Fruit fly (Drosophila melanogaster) whole organism, prepupa: ENCODE results near the gene Xport-A.

Experiments used
- CG11294 ChIP-seq: fragments of 200-800 bp; sonication (Bioruptor generic); IDR thresholded peaks from 2 replicates; pipeline ENCODE4 v1.3.6; 2022; ENCODE audit warnings: missing biosample characterization, missing genetic modification characterization
- CG11902 ChIP-seq: fragments of 200-800 bp; sonication (Bioruptor generic); optimal IDR thresholded peaks from 3 replicates; lab custom pipeline; 2016; ENCODE audit warnings: missing biosample characterization, missing genetic modification characterization
- CG16779 ChIP-seq: fragments of 200-800 bp; sonication (Bioruptor generic); optimal IDR thresholded peaks from 3 replicates; lab custom pipeline; 2017; ENCODE audit warnings: missing biosample characterization, mild to moderate bottlenecking, missing genetic modification characterization
- CG3032 ChIP-seq: fragments of 200-800 bp; optimal IDR thresholded peaks from 2 replicates; lab custom pipeline; 2019; ENCODE audit warnings: missing biosample characterization, mild to moderate bottlenecking, missing genetic modification characterization, moderate library complexity
- CG31627 ChIP-seq: fragments of 200-800 bp; sonication (Bioruptor generic); optimal IDR thresholded peaks from 3 replicates; lab custom pipeline; 2016; ENCODE audit warnings: missing biosample characterization, missing genetic modification characterization
- CG32006 ChIP-seq: fragments of 200-800 bp; sonication (Bioruptor generic); optimal IDR thresholded peaks from 3 replicates; lab custom pipeline; 2017; ENCODE audit warnings: missing biosample characterization, mild to moderate bottlenecking, missing genetic modification characterization
- CG4318 ChIP-seq: fragments of 200-800 bp; sonication (Bioruptor generic); optimal IDR thresholded peaks from 3 replicates; lab custom pipeline; 2017; ENCODE audit warnings: missing biosample characterization, mild to moderate bottlenecking, missing genetic modification characterization
- CG6163 ChIP-seq: fragments of 200-800 bp; sonication (Bioruptor generic); IDR thresholded peaks from 3 replicates; pipeline ENCODE4 v1.3.6; 2022; ENCODE audit warnings: missing biosample characterization, missing genetic modification characterization
- CG6276 ChIP-seq: fragments of 200-800 bp; sonication (Bioruptor generic); optimal IDR thresholded peaks from 2 replicates; lab custom pipeline; 2017; ENCODE audit warnings: missing biosample characterization, mild to moderate bottlenecking, missing genetic modification characterization
- CG6808 ChIP-seq: fragments of 200-800 bp; sonication (Bioruptor generic); optimal IDR thresholded peaks from 3 replicates; lab custom pipeline; 2017; ENCODE audit warnings: missing biosample characterization, missing genetic modification characterization, mild to moderate bottlenecking, moderate library complexity, missing genetic modification reagents
- CG6854 ChIP-seq: fragments of 200-800 bp; sonication (Bioruptor generic); optimal IDR thresholded peaks from 2 replicates; lab custom pipeline; 2017; ENCODE audit warnings: missing biosample characterization, mild to moderate bottlenecking, missing genetic modification characterization
- CG8119 ChIP-seq: fragments of 200-800 bp; sonication (Bioruptor generic); IDR thresholded peaks from 3 replicates; pipeline ENCODE4 v1.3.6; 2022; ENCODE audit warnings: missing biosample characterization, missing genetic modification characterization
- CG8319 ChIP-seq: fragments of 200-800 bp; sonication (Bioruptor generic); optimal IDR thresholded peaks from 3 replicates; lab custom pipeline; 2016; ENCODE audit warnings: missing biosample characterization, missing genetic modification characterization
- CG9139 ChIP-seq: fragments of 200-800 bp; sonication (Bioruptor generic); optimal IDR thresholded peaks from 3 replicates; lab custom pipeline; 2017; ENCODE audit warnings: missing biosample characterization, mild to moderate bottlenecking, missing genetic modification characterization
- Eip78C ChIP-seq: fragments of 200-800 bp; sonication (Bioruptor generic); peaks from one replicate; lab custom pipeline; 2016; ENCODE audit warnings: missing biosample characterization, missing genetic modification characterization
- Eip93F ChIP-seq: fragments of 200-800 bp; sonication (Bioruptor generic); optimal IDR thresholded peaks from 2 replicates; lab custom pipeline; 2016; ENCODE audit warnings: missing biosample characterization, mild to moderate bottlenecking, missing genetic modification characterization
- Ets96B ChIP-seq: fragments of 200-800 bp; optimal IDR thresholded peaks from 2 replicates; lab custom pipeline; 2019; ENCODE audit warnings: missing biosample characterization, mild to moderate bottlenecking, missing genetic modification characterization, moderate library complexity
- Gug ChIP-seq: fragments of 200-800 bp; sonication (Bioruptor generic); IDR thresholded peaks from 2 replicates; pipeline ENCODE4 v1.3.6; 2022; ENCODE audit warnings: missing biosample characterization, missing genetic modification characterization
- Smox ChIP-seq: fragments of 200-800 bp; sonication (Bioruptor generic); optimal IDR thresholded peaks from 3 replicates; lab custom pipeline; 2016; ENCODE audit warnings: missing biosample characterization, missing genetic modification characterization
- Sox102F ChIP-seq: fragments of 200-800 bp; sonication (Bioruptor generic); optimal IDR thresholded peaks from 2 replicates; lab custom pipeline; 2016; ENCODE audit warnings: missing biosample characterization, mild to moderate bottlenecking, missing genetic modification characterization
- Sox14 ChIP-seq: fragments of 200-800 bp; sonication (Bioruptor generic); optimal IDR thresholded peaks from 3 replicates; lab custom pipeline; 2016; ENCODE audit warnings: missing biosample characterization, missing genetic modification characterization
- Sox15 ChIP-seq: fragments of 200-800 bp; sonication (Bioruptor generic); optimal IDR thresholded peaks from 3 replicates; lab custom pipeline; 2016; ENCODE audit warnings: missing biosample characterization, missing genetic modification characterization
- achi ChIP-seq: fragments of 200-800 bp; sonication (Bioruptor generic); optimal IDR thresholded peaks from 3 replicates; lab custom pipeline; 2016; ENCODE audit warnings: missing biosample characterization, missing genetic modification characterization
- acj6 ChIP-seq: fragments of 200-800 bp; sonication (Bioruptor generic); optimal IDR thresholded peaks from 3 replicates; lab custom pipeline; 2016; ENCODE audit warnings: missing biosample characterization, missing genetic modification characterization
- cyc ChIP-seq: fragments of 200-800 bp; sonication (Bioruptor generic); optimal IDR thresholded peaks from 3 replicates; lab custom pipeline; 2016; ENCODE audit warnings: missing biosample characterization, missing genetic modification characterization
- dac ChIP-seq: fragments of 200-800 bp; sonication (Bioruptor generic); optimal IDR thresholded peaks from 2 replicates; lab custom pipeline; 2017; ENCODE audit warnings: missing biosample characterization, mild to moderate bottlenecking, missing genetic modification characterization
- eg ChIP-seq: fragments of 200-800 bp; sonication (Bioruptor generic); IDR thresholded peaks from 3 replicates; pipeline ENCODE4 v1.3.6; 2022; ENCODE audit warnings: missing biosample characterization, missing genetic modification characterization
- fd59A ChIP-seq: fragments of 200-800 bp; sonication (Bioruptor generic); optimal IDR thresholded peaks from 2 replicates; lab custom pipeline; 2017; ENCODE audit warnings: missing biosample characterization, mild to moderate bottlenecking, missing genetic modification characterization, missing genetic modification reagents
- fd85E ChIP-seq: fragments of 200-800 bp; sonication (Bioruptor generic); optimal IDR thresholded peaks from 3 replicates; lab custom pipeline; 2016; ENCODE audit warnings: missing biosample characterization, missing genetic modification characterization
- fkh ChIP-seq: fragments of 200-800 bp; sonication (Bioruptor generic); optimal IDR thresholded peaks from 3 replicates; lab custom pipeline; 2017; ENCODE audit warnings: missing biosample characterization, mild to moderate bottlenecking, missing genetic modification characterization, moderate library complexity
- lz ChIP-seq: fragments of 200-800 bp; sonication (Bioruptor generic); optimal IDR thresholded peaks from 3 replicates; lab custom pipeline; 2016; ENCODE audit warnings: missing biosample characterization, missing genetic modification characterization
- net ChIP-seq: fragments of 200-800 bp; sonication (Bioruptor generic); optimal IDR thresholded peaks from 3 replicates; lab custom pipeline; 2016; ENCODE audit warnings: missing biosample characterization, missing genetic modification characterization
- salr ChIP-seq, 2 experiments: fragments of 200-800 bp; sonication (Bioruptor generic); optimal IDR thresholded peaks; 3 replicates each; lab custom pipeline; 2016 to 2018; ENCODE audit warnings: missing biosample characterization in 2 of 2, missing genetic modification characterization in 2 of 2, mild to moderate bottlenecking in 1 of 2
- spab ChIP-seq: fragments of 200-800 bp; sonication (Bioruptor generic); optimal IDR thresholded peaks from 2 replicates; lab custom pipeline; 2017; ENCODE audit warnings: missing biosample characterization, mild to moderate bottlenecking, missing genetic modification characterization, missing genetic modification reagents
- svp ChIP-seq: fragments of 200-800 bp; sonication (Bioruptor generic); peaks from one replicate; lab custom pipeline; 2016; ENCODE audit warnings: missing biosample characterization, missing genetic modification characterization
- vri ChIP-seq: fragments of 200-800 bp; sonication (Bioruptor generic); optimal IDR thresholded peaks from 3 replicates; lab custom pipeline; 2016; ENCODE audit warnings: missing biosample characterization, mild to moderate bottlenecking, missing genetic modification characterization

Xport-A gene

dm6 chr3R:19890340-19890998, 24.7 kb downstream of the Xport-A start, which contains the start of gene CG4733 (continued):
- 0 out of 3 replicates have a peak, but pooled peaks have one; percentile 20 for TF ChIP-seq CG6163 (GFP tag; lab: Robert Waterston, UW)
- TF ChIP-seq lz (GFP tag; lab: Kevin White, UChicago): no peak
- no peak for TF ChIP-seq Smox (GFP tag; lab: Kevin White, UChicago)
- no peak for TF ChIP-seq Sox102F (GFP tag; lab: Kevin White, UChicago)
- TF ChIP-seq CG9139 (GFP tag; lab: Kevin White, UChicago): no peak
- no peak for TF ChIP-seq vri (GFP tag; lab: Kevin White, UChicago)
- TF ChIP-seq Sox14: peak; percentile 4
- no peak for TF ChIP-seq Gug (GFP tag; lab: Robert Waterston, UW)
- no peak for TF ChIP-seq fd85E (GFP tag; lab: Kevin White, UChicago)
- peak; percentile 34; the same call in 1 of the 3 replicates for TF ChIP-seq eg (GFP tag; lab: Robert Waterston, UW)
- TF ChIP-seq Sox15: no peak
- TF ChIP-seq CG11294 (GFP tag; lab: Robert Waterston, UW): no peak
- no peak for TF ChIP-seq achi
- no peak for TF ChIP-seq CG4318 (GFP tag; lab: Kevin White, UChicago)
- no peak for TF ChIP-seq CG11902
- TF ChIP-seq CG3032 (tag; lab: Kevin White, UChicago): no peak

- TF ChIP-seq Ets96B (no peak), CG6854 (GFP tag; lab: Kevin White, UChicago) (no peak), CG32006 (peak; percentile 31), dac (GFP tag; lab: Kevin White, UChicago) (no peak), Eip93F (GFP tag; lab: Kevin White, UChicago) (no peak), spab (GFP tag; lab: Kevin White, UChicago) (no peak), eg (GFP tag; lab: Robert Waterston, UW) (no peak), lz (GFP tag; lab: Kevin White, UChicago) (no peak), salr (GFP tag; optimal IDR thresholded peaks at IDR 0.05; lab: Kevin White, UChicago) (no peak), Smox (GFP tag; lab: Kevin White, UChicago) (no peak), CG4318 (GFP tag; lab: Kevin White, UChicago) (no peak), fkh (peak; percentile 68), CG6808 (no peak), CG8319 (GFP tag; lab: Kevin White, UChicago) (no peak), Sox14 (no peak), CG6276 (peak; percentile 60), fd59A (GFP tag; lab: Kevin White, UChicago) (no peak), Eip78C (GFP tag; lab: Kevin White, UChicago) (peak; percentile 46), CG6163 (GFP tag; lab: Robert Waterston, UW) (0 out of 3 replicates have a peak, but pooled peaks have one; percentile 6)
Measured at dm6 chr3R:19889603-19890187, 25.5 kb downstream of the Xport-A start.

- TF ChIP-seq CG31627 (GFP tag; lab: Kevin White, UChicago) (no peak), fd85E (GFP tag; lab: Kevin White, UChicago) (no peak), eg (GFP tag; lab: Robert Waterston, UW) (no peak), fkh (no peak), Sox102F (GFP tag; lab: Kevin White, UChicago) (no peak), vri (GFP tag; lab: Kevin White, UChicago) (no peak), cyc (GFP tag; lab: Kevin White, UChicago) (no peak), dac (GFP tag; lab: Kevin White, UChicago) (no peak), CG16779 (tag; lab: Kevin White, UChicago) (no peak), Ets96B (no peak), acj6 (GFP tag; lab: Kevin White, UChicago) (no peak), CG9139 (GFP tag; lab: Kevin White, UChicago) (no peak), CG8119 (GFP tag; lab: Robert Waterston, UW) (no peak), svp (no peak), CG6163 (GFP tag; lab: Robert Waterston, UW) (no peak), net (GFP tag; lab: Kevin White, UChicago) (no peak), CG8319 (GFP tag; lab: Kevin White, UChicago) (no peak)
Measured at dm6 chr3R:19888156-19888784, 26.9 kb downstream of the Xport-A start, which contains the start of gene ninaE. Gene ninaE (minus strand): TSS chr3R:19888206.
